Fruit fly (Drosophila melanogaster): Measurements from ENCODE around the gene CG31998.

DNA sequence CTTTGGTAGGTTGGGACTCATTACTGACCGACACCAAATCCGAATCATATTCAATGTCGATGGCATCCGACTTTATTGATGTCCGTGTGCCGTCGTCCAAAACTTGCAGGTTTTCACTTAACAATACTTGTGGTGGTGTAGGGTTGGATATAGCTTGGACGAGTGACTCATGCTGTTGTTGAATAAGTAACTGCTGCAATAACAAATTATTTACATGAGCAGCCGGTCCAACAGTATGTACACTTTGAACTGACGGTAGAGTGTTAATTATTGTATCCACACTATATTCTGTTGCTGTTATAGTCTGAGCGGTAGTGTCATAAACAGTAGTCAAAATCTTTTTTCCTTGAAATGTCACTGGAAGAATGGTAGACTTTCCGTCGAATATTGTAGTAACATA, 38.2 kb downstream of the CG31998 start:
- TF ChIP-seq ATbp (GFP tag; optimal IDR thresholded peaks at IDR 0.05), result no peak
- TF ChIP-seq CG12659 (GFP tag; optimal IDR thresholded peaks at IDR 0.05), result no peak
- no peak for TF ChIP-seq YL-1 (GFP tag; optimal IDR thresholded peaks at IDR 0.05)
